Worm (Caenorhabditis elegans) whole organism, L4 larva: ENCODE measurements around the gene srt-6.

Experiments
- F37D6.2 ChIP-seq: sonication (generic microtip); optimal IDR thresholded peaks from 2 replicates; lab custom pipeline; 2016; ENCODE audit warnings: mild to moderate bottlenecking, missing genetic modification characterization, missing compliant biosample characterization
- F44E2.7 ChIP-seq: fragments of 200-800 bp; sonication (Bioruptor generic); IDR thresholded peaks from 2 replicates; pipeline ENCODE4 v2.1.2; 2022; ENCODE audit warnings: missing genetic modification characterization, missing compliant biosample characterization
- R02D3.7 ChIP-seq: fragments of 150-350 bp; sonication (generic microtip); optimal IDR thresholded peaks from 3 replicates; lab custom pipeline; 2014; ENCODE audit warnings: missing biosample characterization, missing genetic modification characterization
- T26A8.4 ChIP-seq: fragments of 200-800 bp; sonication (Bioruptor generic); IDR thresholded peaks from 2 replicates; pipeline ENCODE4 v1.3.6; 2022; ENCODE audit warnings: missing genetic modification characterization, missing compliant biosample characterization
- Y5F2A.4 ChIP-seq: fragments of 200-800 bp; sonication (Bioruptor generic); optimal IDR thresholded peaks from 2 replicates; lab custom pipeline; 2018; ENCODE audit warnings: mild to moderate bottlenecking, missing genetic modification characterization, missing compliant biosample characterization
- ZK337.2 ChIP-seq: fragments of 200-800 bp; sonication (Bioruptor generic); IDR thresholded peaks from 2 replicates; pipeline ENCODE4 v1.3.6; 2022; ENCODE audit warnings: missing genetic modification reagents, missing genetic modification characterization, missing compliant biosample characterization
- aly-2 ChIP-seq: sonication (generic microtip); optimal IDR thresholded peaks from 2 replicates; lab custom pipeline; 2018; ENCODE audit warnings: missing biosample characterization, missing genetic modification characterization
- ama-1 ChIP-seq: fragments of 150-350 bp; optimal IDR thresholded peaks from 2 replicates; lab custom pipeline; 2014; ENCODE audit warnings: inconsistent platforms, mixed read lengths
- ceh-20 ChIP-seq: fragments of 200-800 bp; sonication (Bioruptor generic); IDR thresholded peaks from 2 replicates; pipeline ENCODE4 v1.3.6; 2022; ENCODE audit warnings: missing genetic modification reagents, missing genetic modification characterization, missing compliant biosample characterization
- ceh-28 ChIP-seq: fragments of 150-350 bp; optimal IDR thresholded peaks from 2 replicates; lab custom pipeline; 2014; ENCODE audit warnings: missing biosample characterization, missing genetic modification reagents, missing genetic modification characterization
- ceh-62 ChIP-seq: sonication (generic microtip); optimal IDR thresholded peaks from 2 replicates; lab custom pipeline; 2017; ENCODE audit warnings: missing biosample characterization, missing genetic modification characterization
- ceh-82 ChIP-seq: sonication (generic microtip); optimal IDR thresholded peaks from 2 replicates; lab custom pipeline; 2017; ENCODE audit warnings: missing biosample characterization, missing genetic modification characterization
- cey-2 ChIP-seq: sonication (generic microtip); optimal IDR thresholded peaks from 3 replicates; lab custom pipeline; 2017; ENCODE audit warnings: missing genetic modification characterization, mild to moderate bottlenecking, missing compliant biosample characterization, antibody characterized with exemption, borderline replicate concordance; ENCODE audit not compliant: insufficient read depth
- daf-8 ChIP-seq: fragments of 200-800 bp; sonication (Bioruptor generic); IDR thresholded peaks from 2 replicates; pipeline ENCODE4 v1.3.6; 2022; ENCODE audit warnings: missing genetic modification characterization, missing compliant biosample characterization
- dmd-8 ChIP-seq: fragments of 200-800 bp; sonication (Bioruptor generic); IDR thresholded peaks from 2 replicates; pipeline ENCODE4 v1.3.6; 2022; ENCODE audit warnings: missing genetic modification characterization, missing compliant biosample characterization
- dmd-9 ChIP-seq: fragments of 200-800 bp; sonication (Bioruptor generic); IDR thresholded peaks from 2 replicates; pipeline ENCODE4 v1.3.6; 2022; ENCODE audit warnings: missing genetic modification reagents, missing genetic modification characterization, missing compliant biosample characterization
- duxl-1 ChIP-seq: sonication (generic microtip); optimal IDR thresholded peaks from 2 replicates; lab custom pipeline; 2016; ENCODE audit warnings: mild to moderate bottlenecking, missing genetic modification characterization, moderate library complexity, missing compliant biosample characterization; ENCODE audit not compliant: poor library complexity
- egl-27 ChIP-seq: sonication (generic microtip); optimal IDR thresholded peaks from 3 replicates; lab custom pipeline; 2017; ENCODE audit warnings: missing biosample characterization, missing genetic modification reagents, missing genetic modification characterization
- fos-1 ChIP-seq: fragments of 150-350 bp; optimal IDR thresholded peaks from 2 replicates; lab custom pipeline; 2014; ENCODE audit warnings: missing biosample characterization, missing genetic modification characterization
- gei-8 ChIP-seq: fragments of 200-800 bp; sonication (Bioruptor generic); optimal IDR thresholded peaks from 2 replicates; lab custom pipeline; 2018; ENCODE audit warnings: mild to moderate bottlenecking, missing genetic modification characterization, missing compliant biosample characterization
- hlh-11 ChIP-seq: fragments of 200-800 bp; sonication (Bioruptor generic); optimal IDR thresholded peaks from 2 replicates; lab custom pipeline; 2018; ENCODE audit warnings: mild to moderate bottlenecking, missing genetic modification characterization, missing compliant biosample characterization
- hmg-1.1 ChIP-seq: fragments of 200-800 bp; sonication (Bioruptor generic); IDR thresholded peaks from 2 replicates; pipeline ENCODE4 v1.3.6; 2022; ENCODE audit warnings: missing genetic modification reagents, missing genetic modification characterization, missing compliant biosample characterization
- lim-7 ChIP-seq: fragments of 200-800 bp; sonication (Bioruptor generic); IDR thresholded peaks from 2 replicates; pipeline ENCODE4 v1.3.6; 2022; ENCODE audit warnings: missing genetic modification characterization, missing compliant biosample characterization
- lin-15B ChIP-seq: fragments of 150-350 bp; sonication (generic microtip); optimal IDR thresholded peaks from 3 replicates; lab custom pipeline; 2014; ENCODE audit warnings: missing biosample characterization, missing genetic modification characterization
- lin-29 ChIP-seq: fragments of 200-800 bp; sonication (Bioruptor generic); IDR thresholded peaks from 2 replicates; pipeline ENCODE4 v1.3.6; 2022; ENCODE audit warnings: missing genetic modification reagents, missing genetic modification characterization, missing compliant biosample characterization
- lin-38 ChIP-seq: fragments of 200-800 bp; sonication (Bioruptor generic); IDR thresholded peaks from 2 replicates; pipeline ENCODE4 v1.3.6; 2022; ENCODE audit warnings: missing genetic modification reagents, missing genetic modification characterization, missing compliant biosample characterization
- lin-39 ChIP-seq: fragments of 150-350 bp; optimal IDR thresholded peaks from 2 replicates; lab custom pipeline; 2014; ENCODE audit warnings: missing biosample characterization, missing genetic modification reagents, missing genetic modification characterization
- lsy-2 ChIP-seq, 2 experiments: fragments of 150-350 bp in 1 of 2; sonication (generic microtip) in 1 of 2; optimal IDR thresholded peaks; 2 replicates each; lab custom pipeline; 2014 to 2017; ENCODE audit warnings: missing biosample characterization in 2 of 2, missing genetic modification characterization in 2 of 2
- mdl-1 ChIP-seq, 2 experiments: fragments of 150-350 bp in 1 of 2; sonication (generic microtip) in 1 of 2; optimal IDR thresholded peaks; 2 replicates each; lab custom pipeline; 2014 to 2017; ENCODE audit warnings: missing biosample characterization in 2 of 2, missing genetic modification characterization in 2 of 2
- mep-1 ChIP-seq: fragments of 150-350 bp; sonication (generic microtip); optimal IDR thresholded peaks from 3 replicates; lab custom pipeline; 2014; ENCODE audit warnings: missing biosample characterization, missing genetic modification characterization
- mes-2 ChIP-seq: sonication (generic microtip); optimal IDR thresholded peaks from 2 replicates; lab custom pipeline; 2016; ENCODE audit warnings: missing genotype, mild to moderate bottlenecking, missing genetic modification characterization, missing compliant biosample characterization; ENCODE audit not compliant: poor library complexity, severe bottlenecking
- mxl-2 ChIP-seq: fragments of 200-800 bp; sonication (Bioruptor generic); conservative IDR thresholded peaks from 2 replicates; pipeline ENCODE4 v1.3.6; 2022; ENCODE audit warnings: missing genetic modification reagents, missing genetic modification characterization, missing compliant biosample characterization
- mxl-3 ChIP-seq: fragments of 200-800 bp; sonication (Bioruptor generic); optimal IDR thresholded peaks from 2 replicates; lab custom pipeline; 2018; ENCODE audit warnings: mild to moderate bottlenecking, missing genetic modification characterization, missing compliant biosample characterization
- nhr-10 ChIP-seq: fragments of 150-350 bp; optimal IDR thresholded peaks from 2 replicates; lab custom pipeline; 2014; ENCODE audit warnings: missing biosample characterization, missing genetic modification characterization
- nhr-102 ChIP-seq: sonication (generic microtip); optimal IDR thresholded peaks from 2 replicates; lab custom pipeline; 2016; ENCODE audit warnings: mild to moderate bottlenecking, missing genetic modification characterization, moderate library complexity, missing compliant biosample characterization
- nhr-25 ChIP-seq: sonication (generic microtip); optimal IDR thresholded peaks from 2 replicates; lab custom pipeline; 2017; ENCODE audit warnings: missing genetic modification characterization, mild to moderate bottlenecking, missing compliant biosample characterization, antibody characterized with exemption, moderate library complexity, borderline replicate concordance; ENCODE audit not compliant: insufficient read depth
- nhr-28 ChIP-seq: fragments of 150-350 bp; optimal IDR thresholded peaks from 2 replicates; lab custom pipeline; 2014; ENCODE audit warnings: missing biosample characterization, missing genetic modification characterization
- nhr-6 ChIP-seq: fragments of 150-350 bp; optimal IDR thresholded peaks from 2 replicates; lab custom pipeline; 2014; ENCODE audit warnings: missing biosample characterization, missing genetic modification characterization
- nhr-76 ChIP-seq: fragments of 150-350 bp; optimal IDR thresholded peaks from 2 replicates; lab custom pipeline; 2014; ENCODE audit warnings: missing biosample characterization, missing genetic modification characterization
- nhr-77 ChIP-seq: fragments of 150-350 bp; optimal IDR thresholded peaks from 2 replicates; lab custom pipeline; 2014; ENCODE audit warnings: missing biosample characterization, missing genetic modification characterization
- rbr-2 ChIP-seq: sonication (generic microtip); optimal IDR thresholded peaks from 2 replicates; lab custom pipeline; 2016; ENCODE audit warnings: missing genotype, missing genetic modification characterization, missing compliant biosample characterization
- saeg-2 ChIP-seq: fragments of 200-800 bp; sonication (Bioruptor generic); IDR thresholded peaks from 2 replicates; pipeline ENCODE4 v1.3.6; 2022; ENCODE audit warnings: missing genetic modification reagents, missing genetic modification characterization, missing compliant biosample characterization
- sdz-12 ChIP-seq: fragments of 200-800 bp; sonication (Bioruptor generic); optimal IDR thresholded peaks from 2 replicates; lab custom pipeline; 2018; ENCODE audit warnings: mild to moderate bottlenecking, missing genetic modification characterization, missing compliant biosample characterization
- set-16 ChIP-seq: fragments of 200-800 bp; sonication (Bioruptor generic); IDR thresholded peaks from 2 replicates; pipeline ENCODE4 v1.3.6; 2022; ENCODE audit warnings: missing genetic modification reagents, missing genetic modification characterization, missing compliant biosample characterization
- snpc-1.2 ChIP-seq: fragments of 200-800 bp; sonication (Bioruptor generic); IDR thresholded peaks from 2 replicates; pipeline ENCODE4 v1.3.6; 2022; ENCODE audit warnings: missing genetic modification reagents, missing genetic modification characterization, missing compliant biosample characterization
- spr-3 ChIP-seq: fragments of 200-800 bp; sonication (Bioruptor generic); optimal IDR thresholded peaks from 2 replicates; lab custom pipeline; 2018; ENCODE audit warnings: mild to moderate bottlenecking, missing genetic modification characterization, missing compliant biosample characterization
- tra-1 ChIP-seq: fragments of 200-800 bp; sonication (Bioruptor generic); IDR thresholded peaks from 2 replicates; pipeline ENCODE4 v1.3.6; 2022; ENCODE audit warnings: missing genetic modification reagents, missing genetic modification characterization, missing compliant biosample characterization
- unc-130 ChIP-seq: sonication (generic microtip); optimal IDR thresholded peaks from 2 replicates; lab custom pipeline; 2016; ENCODE audit warnings: missing genetic modification reagents, missing genetic modification characterization, missing compliant biosample characterization
- unc-39 ChIP-seq: sonication (generic microtip); optimal IDR thresholded peaks from 2 replicates; lab custom pipeline; 2017; ENCODE audit warnings: missing biosample characterization, missing genetic modification characterization
- vab-7 ChIP-seq: fragments of 200-800 bp; sonication (Bioruptor generic); IDR thresholded peaks from 2 replicates; pipeline ENCODE4 v1.3.6; 2022; ENCODE audit warnings: missing genetic modification reagents, missing genetic modification characterization, missing compliant biosample characterization
- zfp-3 ChIP-seq: fragments of 200-800 bp; sonication (Bioruptor generic); conservative IDR thresholded peaks from 2 replicates; pipeline ENCODE4 v1.3.6; 2022; ENCODE audit warnings: missing genetic modification reagents, missing genetic modification characterization, missing compliant biosample characterization
- zip-2 ChIP-seq: fragments of 150-350 bp; optimal IDR thresholded peaks from 2 replicates; lab custom pipeline; 2014; ENCODE audit warnings: missing biosample characterization, missing genetic modification characterization

srt-6 gene

DNA sequence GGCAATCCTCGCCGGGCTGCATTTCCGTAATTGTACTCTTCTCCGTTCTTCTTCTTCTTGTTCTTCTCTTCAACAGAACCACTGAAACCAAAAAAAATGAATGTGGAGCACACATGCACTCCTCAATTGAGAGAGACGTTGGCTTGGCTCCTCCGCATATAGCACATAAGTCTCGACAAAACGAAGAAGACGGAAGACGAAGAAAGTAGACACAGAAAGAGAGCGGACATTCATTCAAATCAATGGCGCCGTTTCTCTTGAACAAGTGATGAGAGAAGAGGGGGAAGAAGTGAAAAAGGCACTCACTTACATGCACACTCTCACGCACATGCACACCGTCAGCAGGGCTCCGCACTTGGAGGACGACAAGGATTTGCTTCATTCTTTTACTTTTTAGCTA is 28.9 kb upstream of the srt-6 start, which contains the start of gene F25E5.9 (continued):
- TF ChIP-seq nhr-6 (tag; lab: Kevin White, UChicago) (peak; percentile 2), spr-3 (no peak), unc-130 (GFP tag; lab: Kevin White, UChicago) (no peak), R02D3.7 (tag; lab: Kevin White, UChicago) (no peak), daf-8 (GFP tag; lab: Robert Waterston, UW) (no peak), ama-1 (no peak), duxl-1 (peak; percentile 48), nhr-25 (no peak), nhr-76 (tag; lab: Kevin White, UChicago) (no peak), ZK337.2 (no peak), nhr-10 (tag; lab: Kevin White, UChicago) (no peak), ceh-82 (no peak), saeg-2 (GFP tag; lab: Robert Waterston, UW) (0 out of 2 replicates have a peak, but pooled peaks have one; percentile 34), lin-29 (no peak), T26A8.4 (GFP tag; lab: Robert Waterston, UW) (no peak), fos-1 (tag; lab: Kevin White, UChicago) (no peak), lin-39 (tag; lab: Kevin White, UChicago) (no peak), F37D6.2 (no peak), lin-38 (GFP tag; lab: Robert Waterston, UW) (no peak), mxl-2 (GFP tag; lab: Robert Waterston, UW) (no peak), snpc-1.2 (GFP tag; lab: Robert Waterston, UW) (no peak), ceh-28 (tag; lab: Kevin White, UChicago) (no peak), aly-2 (tag; lab: Kevin White, UChicago) (no peak), lim-7 (GFP tag; lab: Robert Waterston, UW) (no peak), unc-39 (tag; lab: Kevin White, UChicago) (no peak), mdl-1 (tag; optimal IDR thresholded peaks at IDR 0.05; lab: Kevin White, UChicago) (peak in 1 of 2 experiments; percentile 22), tra-1 (GFP tag; lab: Robert Waterston, UW) (0 out of 2 replicates have a peak, but pooled peaks have one; percentile 11), ceh-20 (GFP tag; lab: Robert Waterston, UW) (no peak), dmd-8 (GFP tag; lab: Robert Waterston, UW) (no peak), cey-2 (tag; lab: Kevin White, UChicago) (no peak), gei-8 (GFP tag; lab: Kevin White, UChicago) (no peak), F44E2.7 (GFP tag; lab: Robert Waterston, UW) (no peak), hlh-11 (tag; lab: Kevin White, UChicago) (peak; percentile 7), nhr-102 (tag; lab: Kevin White, UChicago) (no peak), mxl-3 (peak; percentile 16), nhr-28 (tag; lab: Kevin White, UChicago) (no peak), zip-2 (tag; lab: Kevin White, UChicago) (no peak), set-16 (0 out of 2 replicates have a peak, but pooled peaks have one; percentile 12), dmd-9 (no peak), zfp-3 (GFP tag; lab: Robert Waterston, UW) (no peak), mes-2 (tag; lab: Kevin White, UChicago) (peak; percentile 23), mep-1 (tag; lab: Kevin White, UChicago) (no peak), ceh-62 (no peak), nhr-77 (tag; lab: Kevin White, UChicago) (no peak), lin-15B (tag; lab: Kevin White, UChicago) (no peak), lsy-2 (tag; optimal IDR thresholded peaks at IDR 0.05; lab: Kevin White, UChicago) (peak in 1 of 2 experiments; percentile 16), hmg-1.1 (GFP tag; lab: Robert Waterston, UW) (peak; percentile 67), vab-7 (GFP tag; lab: Robert Waterston, UW) (0 out of 2 replicates have a peak, but pooled peaks have one; percentile 6), Y5F2A.4 (no peak), egl-27 (no peak), sdz-12 (GFP tag; lab: Kevin White, UChicago) (no peak), rbr-2 (peak; percentile 28)
